Fruit fly (Drosophila melanogaster): ENCODE data around the gene GckIII.
A peak's percentile ranks its signal among the peaks of the same experiment; 100 is the strongest.

Gene GckIII

DNA sequence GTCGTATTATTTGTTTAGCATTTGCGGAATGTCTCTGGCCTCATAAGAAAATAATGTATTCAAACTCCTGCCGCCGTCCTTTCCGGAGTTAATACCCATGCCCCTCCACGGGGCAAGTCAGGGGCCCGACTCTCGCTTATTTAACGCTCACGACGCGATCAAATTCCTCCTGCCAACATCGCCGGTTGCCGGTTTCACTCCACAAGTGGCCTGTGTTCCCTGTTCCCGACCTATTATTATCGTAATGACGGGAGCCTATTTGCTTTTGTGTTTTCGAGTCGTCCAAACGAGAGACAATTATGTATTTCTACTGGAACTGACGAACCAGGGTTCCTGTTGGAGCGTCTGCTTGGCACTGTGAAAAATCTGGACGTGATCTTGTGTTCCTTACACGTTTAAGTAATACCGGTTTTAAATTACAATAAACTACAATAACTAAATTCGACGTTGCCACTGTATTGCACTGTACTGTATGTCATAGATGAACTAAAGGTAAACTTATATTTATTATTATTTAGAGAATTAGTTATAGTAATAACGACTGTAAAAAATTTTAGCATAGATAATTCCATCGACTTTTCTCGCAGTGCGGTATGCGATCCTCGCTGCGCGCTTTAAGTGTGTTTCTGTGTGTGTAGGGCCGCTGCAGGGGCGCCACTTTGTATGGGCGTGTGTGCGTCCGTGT lies 32.7 kb upstream of the GckIII start (continued):
- TF ChIP-seq topi (GFP tag; optimal IDR thresholded peaks at IDR 0.05), result peak; percentile 68
- TF ChIP-seq fd59A (GFP tag; optimal IDR thresholded peaks at IDR 0.05), result peak; percentile 87
- peak; percentile 61 for TF ChIP-seq lz (GFP tag; optimal IDR thresholded peaks at IDR 0.05)
- peak; percentile 89 for TF ChIP-seq CG6808 (GFP tag; optimal IDR thresholded peaks at IDR 0.05)
- peak; percentile 17 for TF ChIP-seq Ets21C (GFP tag; optimal IDR thresholded peaks at IDR 0.05)
- peak; percentile 62 for TF ChIP-seq cyc (GFP tag; optimal IDR thresholded peaks at IDR 0.05)
- peak; percentile 57; the same call in 2 of the 3 replicates for TF ChIP-seq CG6163 (GFP tag; IDR thresholded peaks at IDR 0.05)
- TF ChIP-seq CG11902 (GFP tag; optimal IDR thresholded peaks at IDR 0.05), result peak; percentile 16
- TF ChIP-seq ss (GFP tag; optimal IDR thresholded peaks at IDR 0.05), result peak; percentile 88 to 89
- TF ChIP-seq Sox102F (GFP tag; optimal IDR thresholded peaks at IDR 0.05), result peak; percentile 79
- TF ChIP-seq CG7368 (GFP tag; optimal IDR thresholded peaks at IDR 0.05), result peak; percentile 50
- peak; percentile 77 for TF ChIP-seq CG1621 (tag; optimal IDR thresholded peaks at IDR 0.05)
- TF ChIP-seq fkh (GFP tag; optimal IDR thresholded peaks at IDR 0.05), result peak; percentile 7
- peak; percentile 75 for TF ChIP-seq pdm3 (GFP tag; optimal IDR thresholded peaks at IDR 0.05)
- peak; percentile 78 for TF ChIP-seq spab (GFP tag; optimal IDR thresholded peaks at IDR 0.05)
- peak; percentile 72 for TF ChIP-seq CG9139 (GFP tag; optimal IDR thresholded peaks at IDR 0.05)
- TF ChIP-seq OdsH (GFP tag; optimal IDR thresholded peaks at IDR 0.05), result peak; percentile 76
- TF ChIP-seq Smox (GFP tag; optimal IDR thresholded peaks at IDR 0.05), result peak; percentile 70
- TF ChIP-seq esn (GFP tag; optimal IDR thresholded peaks at IDR 0.05), result peak; percentile 78
- TF ChIP-seq Hr4 (GFP tag; optimal IDR thresholded peaks at IDR 0.05), result peak; percentile 41
- TF ChIP-seq CG16779 (tag; optimal IDR thresholded peaks at IDR 0.05), result peak; percentile 71
- TF ChIP-seq Sox14 (GFP tag; optimal IDR thresholded peaks at IDR 0.05), result peak; percentile 63
- TF ChIP-seq Hr39 (GFP tag; optimal IDR thresholded peaks at IDR 0.05), result peak; percentile 49
- peak; percentile 84 for TF ChIP-seq CG10669 (GFP tag; optimal IDR thresholded peaks at IDR 0.05)
- no peak for TF ChIP-seq fd85E (GFP tag; optimal IDR thresholded peaks at IDR 0.05)
- TF ChIP-seq CG3919 (GFP tag; optimal IDR thresholded peaks at IDR 0.05), result peak; percentile 79

DNA sequence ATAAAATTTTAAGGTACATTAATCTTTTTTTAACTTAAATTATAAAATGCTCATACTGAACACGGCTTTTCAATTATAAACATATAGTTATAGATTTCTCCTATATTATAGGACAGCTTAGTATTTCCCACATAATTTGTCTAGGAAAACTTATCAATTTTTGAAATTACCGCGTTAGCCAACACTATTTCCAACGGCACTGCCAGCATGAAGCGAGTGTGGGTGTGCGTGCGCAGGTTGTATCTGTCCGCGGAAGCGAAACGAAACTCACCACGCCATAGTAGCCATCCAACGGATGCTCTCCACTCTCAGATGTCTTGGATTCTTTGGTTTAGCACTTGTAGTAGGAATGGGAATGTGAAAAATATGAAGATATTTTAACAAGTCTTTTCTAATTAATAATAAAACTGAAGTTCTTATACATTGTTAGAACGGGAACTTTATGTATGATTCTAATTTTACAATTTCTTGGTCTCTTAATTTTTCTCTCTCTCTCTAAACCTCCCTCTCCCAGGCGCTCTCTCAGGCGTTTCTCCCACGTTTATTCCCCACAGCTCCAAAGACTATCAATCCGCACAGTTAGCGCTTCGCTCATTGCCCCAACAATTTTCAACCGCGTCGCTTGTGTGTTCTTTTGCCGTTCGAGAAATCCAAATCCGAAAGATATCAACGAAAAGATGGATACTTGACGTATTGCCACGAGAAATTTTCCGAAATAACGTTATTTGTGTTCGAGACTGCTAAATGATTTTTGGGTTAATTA lies 31.7 kb upstream of the GckIII start, which contains the start of gene Dad:
Dad (plus strand) TSS at position 593 of the 763 bp plus-strand sequence.
- TF ChIP-seq Ets21C (GFP tag; optimal IDR thresholded peaks at IDR 0.05), result peak; percentile 11
- TF ChIP-seq acj6 (GFP tag; optimal IDR thresholded peaks at IDR 0.05), result peak; percentile 30
- peak; percentile 94 for TF ChIP-seq Eip78C (GFP tag)
- TF ChIP-seq CG4318 (GFP tag; optimal IDR thresholded peaks at IDR 0.05), result no peak
- TF ChIP-seq CG8632 (GFP tag; optimal IDR thresholded peaks at IDR 0.05), result peak; percentile 28
- TF ChIP-seq achi (GFP tag; optimal IDR thresholded peaks at IDR 0.05), result peak; percentile 34
- peak; percentile 67 for TF ChIP-seq topi (GFP tag; optimal IDR thresholded peaks at IDR 0.05)
- peak; percentile 49 for TF ChIP-seq CG6163 (GFP tag; IDR thresholded peaks at IDR 0.05)
- TF ChIP-seq Ets96B (tag; optimal IDR thresholded peaks at IDR 0.05), result no peak
- peak; percentile 6 for TF ChIP-seq Blimp-1 (GFP tag; optimal IDR thresholded peaks at IDR 0.05)
- TF ChIP-seq esn (GFP tag; optimal IDR thresholded peaks at IDR 0.05), result peak; percentile 65
- TF ChIP-seq CG7368 (GFP tag; optimal IDR thresholded peaks at IDR 0.05), result no peak
- TF ChIP-seq CG6808 (GFP tag; optimal IDR thresholded peaks at IDR 0.05), result no peak
- TF ChIP-seq Hr39 (GFP tag; optimal IDR thresholded peaks at IDR 0.05), result peak; percentile 28
- no peak for TF ChIP-seq fkh (GFP tag; optimal IDR thresholded peaks at IDR 0.05)
- peak; percentile 82 for TF ChIP-seq svp (GFP tag)
- peak; percentile 31 for TF ChIP-seq CG34406 (GFP tag; optimal IDR thresholded peaks at IDR 0.05)
- TF ChIP-seq CG6854 (GFP tag; optimal IDR thresholded peaks at IDR 0.05), result peak; percentile 22
- peak; percentile 8 to 39 for TF ChIP-seq ss (GFP tag; optimal IDR thresholded peaks at IDR 0.05)
- no peak for TF ChIP-seq Hr38 (GFP tag; optimal IDR thresholded peaks at IDR 0.05)
- TF ChIP-seq fd59A (GFP tag; optimal IDR thresholded peaks at IDR 0.05), result no peak
- peak; percentile 16 for TF ChIP-seq cyc (GFP tag; optimal IDR thresholded peaks at IDR 0.05)
- no peak for TF ChIP-seq salr (GFP tag; optimal IDR thresholded peaks at IDR 0.05)
- peak; percentile 52 for TF ChIP-seq CG16779 (tag; optimal IDR thresholded peaks at IDR 0.05)
- TF ChIP-seq CG6276 (GFP tag; optimal IDR thresholded peaks at IDR 0.05), result no peak
- TF ChIP-seq vri (GFP tag; optimal IDR thresholded peaks at IDR 0.05), result peak; percentile 35
- peak; percentile 57 for TF ChIP-seq lz (GFP tag; optimal IDR thresholded peaks at IDR 0.05)
- TF ChIP-seq Hr4 (GFP tag; optimal IDR thresholded peaks at IDR 0.05), result no peak
- TF ChIP-seq dac (GFP tag; optimal IDR thresholded peaks at IDR 0.05), result no peak
- TF ChIP-seq Smox (GFP tag; optimal IDR thresholded peaks at IDR 0.05), result peak; percentile 62
- TF ChIP-seq CG31627 (GFP tag; optimal IDR thresholded peaks at IDR 0.05), result peak; percentile 19
- peak; percentile 50 for TF ChIP-seq CG9139 (GFP tag; optimal IDR thresholded peaks at IDR 0.05)
- no peak for TF ChIP-seq CG32006 (GFP tag; optimal IDR thresholded peaks at IDR 0.05)
- no peak for TF ChIP-seq CG10669 (GFP tag; optimal IDR thresholded peaks at IDR 0.05)
- TF ChIP-seq CG8119 (GFP tag; IDR thresholded peaks at IDR 0.05), result no peak
- peak; percentile 21 for TF ChIP-seq CG3032 (tag; optimal IDR thresholded peaks at IDR 0.05)

All from whole organism, prepupa.